Worm (Caenorhabditis elegans) whole organism, L4/young adult: ENCODE data around the gene ncl-1.

Experiments used
- W03F9.2 ChIP-seq: fragments of 150-350 bp; optimal IDR thresholded peaks from 2 replicates; lab custom pipeline; 2014; ENCODE audit warnings: missing biosample characterization, missing genetic modification characterization
- dao-5 ChIP-seq: sonication (generic microtip); optimal IDR thresholded peaks from 2 replicates; lab custom pipeline; 2016; ENCODE audit warnings: missing genotype, missing genetic modification characterization, moderate library complexity, missing compliant biosample characterization
- him-1 ChIP-seq: sonication (generic microtip); optimal IDR thresholded peaks from 2 replicates; lab custom pipeline; 2016; ENCODE audit warnings: missing genotype, missing genetic modification reagents, missing genetic modification characterization, missing compliant biosample characterization

DNA sequence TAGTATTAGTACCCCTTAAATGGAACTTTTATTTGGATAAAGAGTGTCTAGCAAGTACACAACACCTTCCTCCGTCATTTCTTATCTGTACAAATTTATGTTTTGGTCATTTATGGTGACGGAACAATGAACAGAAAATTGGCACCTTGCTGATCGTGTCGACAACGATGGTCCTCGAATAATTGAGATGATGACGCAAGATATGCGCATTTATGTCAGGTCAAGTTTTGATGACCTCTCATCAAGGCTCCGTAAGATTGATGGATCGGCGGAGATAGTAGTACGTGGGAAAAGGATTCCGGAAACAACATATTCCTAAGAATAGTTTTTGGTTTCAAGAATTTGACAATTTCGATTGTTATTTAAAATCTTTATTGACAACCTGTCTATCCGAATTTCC lies 14.6 kb downstream of the ncl-1 start:
- TF ChIP-seq him-1 (tag; lab: Kevin White, UChicago) = no peak
- TF ChIP-seq W03F9.2 = no peak
- no peak for TF ChIP-seq dao-5 (tag; lab: Kevin White, UChicago)
